Worm (Caenorhabditis elegans) whole organism, L4 larva: Measurements from ENCODE around the gene nsun-5.

ENCODE experiments used
- F10B5.3 ChIP-seq: sonication (generic microtip); optimal IDR thresholded peaks from 2 replicates; lab custom pipeline; 2016; ENCODE audit warnings: mild to moderate bottlenecking, missing genetic modification characterization, missing compliant biosample characterization
- F37D6.2 ChIP-seq: sonication (generic microtip); optimal IDR thresholded peaks from 2 replicates; lab custom pipeline; 2016; ENCODE audit warnings: mild to moderate bottlenecking, missing genetic modification characterization, missing compliant biosample characterization
- F44E2.7 ChIP-seq: fragments of 200-800 bp; sonication (Bioruptor generic); IDR thresholded peaks from 2 replicates; pipeline ENCODE4 v2.1.2; 2022; ENCODE audit warnings: missing genetic modification characterization, missing compliant biosample characterization
- F49E8.2 ChIP-seq: sonication (generic microtip); optimal IDR thresholded peaks from 2 replicates; lab custom pipeline; 2016; ENCODE audit warnings: missing compliant biosample characterization, mild to moderate bottlenecking, missing genetic modification characterization, borderline replicate concordance
- T20F7.1 ChIP-seq: fragments of 200-800 bp; sonication (Bioruptor generic); optimal IDR thresholded peaks from 2 replicates; lab custom pipeline; 2018; ENCODE audit warnings: mild to moderate bottlenecking, missing genetic modification characterization, missing compliant biosample characterization
- Y105C5A.15 ChIP-seq: fragments of 200-800 bp; sonication (Bioruptor generic); IDR thresholded peaks from 2 replicates; pipeline ENCODE4 v1.3.6; 2022; ENCODE audit warnings: missing genetic modification characterization, missing compliant biosample characterization
- Y48G9A.11 ChIP-seq: fragments of 200-800 bp; sonication (Bioruptor generic); IDR thresholded peaks from 2 replicates; pipeline ENCODE4 v1.3.6; 2022; ENCODE audit warnings: missing genetic modification reagents, missing genetic modification characterization, missing compliant biosample characterization
- Y5F2A.4 ChIP-seq: fragments of 200-800 bp; sonication (Bioruptor generic); optimal IDR thresholded peaks from 2 replicates; lab custom pipeline; 2018; ENCODE audit warnings: mild to moderate bottlenecking, missing genetic modification characterization, missing compliant biosample characterization
- aha-1 ChIP-seq: fragments of 150-350 bp; peaks from one replicate; lab custom pipeline; 2014; ENCODE audit warnings: missing biosample characterization, missing genetic modification characterization
- aly-2 ChIP-seq: sonication (generic microtip); optimal IDR thresholded peaks from 2 replicates; lab custom pipeline; 2018; ENCODE audit warnings: missing biosample characterization, missing genetic modification characterization
- ama-1 ChIP-seq: fragments of 150-350 bp; optimal IDR thresholded peaks from 2 replicates; lab custom pipeline; 2014; ENCODE audit warnings: inconsistent platforms, mixed read lengths
- ceh-20 ChIP-seq: fragments of 200-800 bp; sonication (Bioruptor generic); IDR thresholded peaks from 2 replicates; pipeline ENCODE4 v1.3.6; 2022; ENCODE audit warnings: missing genetic modification reagents, missing genetic modification characterization, missing compliant biosample characterization
- ceh-28 ChIP-seq: fragments of 150-350 bp; optimal IDR thresholded peaks from 2 replicates; lab custom pipeline; 2014; ENCODE audit warnings: missing biosample characterization, missing genetic modification reagents, missing genetic modification characterization
- ceh-62 ChIP-seq: sonication (generic microtip); optimal IDR thresholded peaks from 2 replicates; lab custom pipeline; 2017; ENCODE audit warnings: missing biosample characterization, missing genetic modification characterization
- daf-12 ChIP-seq: fragments of 150-350 bp; optimal IDR thresholded peaks from 2 replicates; lab custom pipeline; 2014; ENCODE audit warnings: missing biosample characterization, missing genetic modification reagents, missing genetic modification characterization
- daf-19 ChIP-seq: fragments of 200-800 bp; sonication (Bioruptor generic); conservative IDR thresholded peaks from 2 replicates; pipeline ENCODE4 v1.3.6; 2022; ENCODE audit warnings: missing genetic modification characterization, missing compliant biosample characterization
- daf-8 ChIP-seq: fragments of 200-800 bp; sonication (Bioruptor generic); IDR thresholded peaks from 2 replicates; pipeline ENCODE4 v1.3.6; 2022; ENCODE audit warnings: missing genetic modification characterization, missing compliant biosample characterization
- dmd-8 ChIP-seq: fragments of 200-800 bp; sonication (Bioruptor generic); IDR thresholded peaks from 2 replicates; pipeline ENCODE4 v1.3.6; 2022; ENCODE audit warnings: missing genetic modification characterization, missing compliant biosample characterization
- dmd-9 ChIP-seq: fragments of 200-800 bp; sonication (Bioruptor generic); IDR thresholded peaks from 2 replicates; pipeline ENCODE4 v1.3.6; 2022; ENCODE audit warnings: missing genetic modification reagents, missing genetic modification characterization, missing compliant biosample characterization
- duxl-1 ChIP-seq: sonication (generic microtip); optimal IDR thresholded peaks from 2 replicates; lab custom pipeline; 2016; ENCODE audit warnings: mild to moderate bottlenecking, missing genetic modification characterization, moderate library complexity, missing compliant biosample characterization; ENCODE audit not compliant: poor library complexity
- fkh-10 ChIP-seq: fragments of 150-350 bp; optimal IDR thresholded peaks from 2 replicates; lab custom pipeline; 2014; ENCODE audit warnings: missing biosample characterization, missing genetic modification reagents, missing genetic modification characterization
- gei-8 ChIP-seq: fragments of 200-800 bp; sonication (Bioruptor generic); optimal IDR thresholded peaks from 2 replicates; lab custom pipeline; 2018; ENCODE audit warnings: mild to moderate bottlenecking, missing genetic modification characterization, missing compliant biosample characterization
- hlh-11 ChIP-seq: fragments of 200-800 bp; sonication (Bioruptor generic); optimal IDR thresholded peaks from 2 replicates; lab custom pipeline; 2018; ENCODE audit warnings: mild to moderate bottlenecking, missing genetic modification characterization, missing compliant biosample characterization
- hlh-30 ChIP-seq: sonication (generic microtip); optimal IDR thresholded peaks from 2 replicates; lab custom pipeline; 2017; ENCODE audit warnings: antibody characterized with exemption, mild to moderate bottlenecking, missing genetic modification characterization, missing compliant biosample characterization; ENCODE audit not compliant: insufficient read depth
- hmg-1.1 ChIP-seq: fragments of 200-800 bp; sonication (Bioruptor generic); IDR thresholded peaks from 2 replicates; pipeline ENCODE4 v1.3.6; 2022; ENCODE audit warnings: missing genetic modification reagents, missing genetic modification characterization, missing compliant biosample characterization
- jun-1 ChIP-seq: fragments of 150-350 bp; optimal IDR thresholded peaks from 2 replicates; lab custom pipeline; 2014; ENCODE audit warnings: missing biosample characterization, missing genetic modification reagents, missing genetic modification characterization
- lin-1 ChIP-seq: fragments of 200-800 bp; sonication (Bioruptor generic); IDR thresholded peaks from 2 replicates; pipeline ENCODE4 v1.3.6; 2022; ENCODE audit warnings: missing genetic modification reagents, missing genetic modification characterization, missing compliant biosample characterization
- lin-15B ChIP-seq: fragments of 150-350 bp; sonication (generic microtip); optimal IDR thresholded peaks from 3 replicates; lab custom pipeline; 2014; ENCODE audit warnings: missing biosample characterization, missing genetic modification characterization
- lin-29 ChIP-seq: fragments of 200-800 bp; sonication (Bioruptor generic); IDR thresholded peaks from 2 replicates; pipeline ENCODE4 v1.3.6; 2022; ENCODE audit warnings: missing genetic modification reagents, missing genetic modification characterization, missing compliant biosample characterization
- lin-39 ChIP-seq: fragments of 150-350 bp; optimal IDR thresholded peaks from 2 replicates; lab custom pipeline; 2014; ENCODE audit warnings: missing biosample characterization, missing genetic modification reagents, missing genetic modification characterization
- lsy-2 ChIP-seq, 2 experiments: fragments of 150-350 bp in 1 of 2; sonication (generic microtip) in 1 of 2; optimal IDR thresholded peaks; 2 replicates each; lab custom pipeline; 2014 to 2017; ENCODE audit warnings: missing biosample characterization in 2 of 2, missing genetic modification characterization in 2 of 2
- madf-9 ChIP-seq: fragments of 200-800 bp; sonication (Bioruptor generic); conservative IDR thresholded peaks from 2 replicates; pipeline ENCODE4 v1.3.6; 2022; ENCODE audit warnings: missing genetic modification reagents, missing genetic modification characterization, missing compliant biosample characterization
- mes-2 ChIP-seq: sonication (generic microtip); optimal IDR thresholded peaks from 2 replicates; lab custom pipeline; 2016; ENCODE audit warnings: missing genotype, mild to moderate bottlenecking, missing genetic modification characterization, missing compliant biosample characterization; ENCODE audit not compliant: poor library complexity, severe bottlenecking
- nhr-10 ChIP-seq: fragments of 150-350 bp; optimal IDR thresholded peaks from 2 replicates; lab custom pipeline; 2014; ENCODE audit warnings: missing biosample characterization, missing genetic modification characterization
- nhr-25 ChIP-seq: sonication (generic microtip); optimal IDR thresholded peaks from 2 replicates; lab custom pipeline; 2017; ENCODE audit warnings: missing genetic modification characterization, mild to moderate bottlenecking, missing compliant biosample characterization, antibody characterized with exemption, moderate library complexity, borderline replicate concordance; ENCODE audit not compliant: insufficient read depth
- pha-4 ChIP-seq, 2 experiments: fragments of 150-350 bp in 1 of 2; fragments of 200-800 bp in 1 of 2; sonication (Bioruptor generic) in 1 of 2; IDR thresholded peaks in 1 of 2; optimal IDR thresholded peaks in 1 of 2; 2 replicates each; pipeline versions ENCODE4 v1.3.6 to Lab custom; 2014 to 2022; ENCODE audit warnings: missing genetic modification characterization in 2 of 2, missing genetic modification reagents in 2 of 2, missing biosample characterization in 1 of 2, missing compliant biosample characterization in 1 of 2
- php-3 ChIP-seq: fragments of 200-800 bp; sonication (Bioruptor generic); IDR thresholded peaks from 2 replicates; pipeline ENCODE4 v1.3.6; 2022; ENCODE audit warnings: missing genetic modification reagents, missing genetic modification characterization, missing compliant biosample characterization
- rbr-2 ChIP-seq: sonication (generic microtip); optimal IDR thresholded peaks from 2 replicates; lab custom pipeline; 2016; ENCODE audit warnings: missing genotype, missing genetic modification characterization, missing compliant biosample characterization
- saeg-2 ChIP-seq: fragments of 200-800 bp; sonication (Bioruptor generic); IDR thresholded peaks from 2 replicates; pipeline ENCODE4 v1.3.6; 2022; ENCODE audit warnings: missing genetic modification reagents, missing genetic modification characterization, missing compliant biosample characterization
- skn-1 ChIP-seq: fragments of 150-350 bp; optimal IDR thresholded peaks from 2 replicates; lab custom pipeline; 2014; ENCODE audit warnings: missing biosample characterization, missing genetic modification characterization
- snpc-4 ChIP-seq: fragments of 150-350 bp; optimal IDR thresholded peaks from 2 replicates; lab custom pipeline; 2014; ENCODE audit warnings: missing biosample characterization, missing genetic modification characterization
- spr-3 ChIP-seq: fragments of 200-800 bp; sonication (Bioruptor generic); optimal IDR thresholded peaks from 2 replicates; lab custom pipeline; 2018; ENCODE audit warnings: mild to moderate bottlenecking, missing genetic modification characterization, missing compliant biosample characterization
- tag-97 ChIP-seq: fragments of 200-800 bp; sonication (Bioruptor generic); IDR thresholded peaks from 2 replicates; pipeline ENCODE4 v1.3.6; 2022; ENCODE audit warnings: missing genetic modification characterization, missing compliant biosample characterization
- unc-39 ChIP-seq: sonication (generic microtip); optimal IDR thresholded peaks from 2 replicates; lab custom pipeline; 2017; ENCODE audit warnings: missing biosample characterization, missing genetic modification characterization
- unc-62 ChIP-seq, 3 experiments: fragments of 150-350 bp in 1 of 3; sonication (generic microtip); optimal IDR thresholded peaks in 2 of 3; peaks in 1 of 3; 1 replicate in 1 of 3; 2 replicates in 2 of 3; lab custom pipeline; 2014 to 2017; ENCODE audit warnings: missing biosample characterization in 3 of 3, missing genetic modification characterization in 3 of 3, missing genetic modification reagents in 3 of 3, missing genotype in 1 of 3
- vab-7 ChIP-seq: fragments of 200-800 bp; sonication (Bioruptor generic); IDR thresholded peaks from 2 replicates; pipeline ENCODE4 v1.3.6; 2022; ENCODE audit warnings: missing genetic modification reagents, missing genetic modification characterization, missing compliant biosample characterization
- zfp-2 ChIP-seq: sonication (generic microtip); optimal IDR thresholded peaks from 2 replicates; lab custom pipeline; 2016; ENCODE audit warnings: mild to moderate bottlenecking, missing genetic modification characterization, missing compliant biosample characterization
- zfp-3 ChIP-seq: fragments of 200-800 bp; sonication (Bioruptor generic); conservative IDR thresholded peaks from 2 replicates; pipeline ENCODE4 v1.3.6; 2022; ENCODE audit warnings: missing genetic modification reagents, missing genetic modification characterization, missing compliant biosample characterization
- zip-11 ChIP-seq: fragments of 200-800 bp; sonication (Bioruptor generic); IDR thresholded peaks from 2 replicates; pipeline ENCODE4 v1.3.6; 2022; ENCODE audit warnings: missing genetic modification characterization, missing compliant biosample characterization

nsun-5 gene

ce11 chrII:15025599-15026164, 56.3 kb downstream of the nsun-5 start, which contains the start of gene cmtr-1 (continued):
- TF ChIP-seq Y48G9A.11 (GFP tag; lab: Robert Waterston, UW) (peak; percentile 100), skn-1 (tag; lab: Kevin White, UChicago) (no peak), lin-39 (tag; lab: Kevin White, UChicago) (no peak), ceh-28 (tag; lab: Kevin White, UChicago) (no peak), aha-1 (peak; percentile 99), madf-9 (peak; percentile 77), unc-62 (GFP tag; optimal IDR thresholded peaks at IDR 0.05 in 1 of 2; lab: Kevin White, UChicago) (peak; percentile 24 to 97), unc-62 (tag; optimal IDR thresholded peaks at IDR 0.05; lab: Kevin White, UChicago) (no peak), ama-1 (peak; percentile 96), hmg-1.1 (peak; percentile 99), snpc-4 (tag; lab: Kevin White, UChicago) (peak; percentile 100), dmd-9 (GFP tag; lab: Robert Waterston, UW) (peak; percentile 90), fkh-10 (GFP tag; lab: Kevin White, UChicago) (peak; percentile 83), F10B5.3 (tag; lab: Kevin White, UChicago) (peak; percentile 91), ceh-62 (no peak), daf-12 (tag; lab: Kevin White, UChicago) (no peak), mes-2 (tag; lab: Kevin White, UChicago) (peak; percentile 98), F49E8.2 (peak; percentile 97), nhr-25 (tag; lab: Kevin White, UChicago) (peak; percentile 72), unc-39 (no peak), ceh-20 (GFP tag; lab: Robert Waterston, UW) (peak; percentile 87), zip-11 (GFP tag; lab: Robert Waterston, UW) (no peak), lin-29 (GFP tag; lab: Robert Waterston, UW) (peak; percentile 85), duxl-1 (tag; lab: Kevin White, UChicago) (peak; percentile 95), Y105C5A.15 (GFP tag; lab: Robert Waterston, UW) (no peak), hlh-11 (tag; lab: Kevin White, UChicago) (peak; percentile 94), zfp-3 (GFP tag; lab: Robert Waterston, UW) (peak; percentile 92), pha-4 (GFP tag; IDR thresholded peaks at IDR 0.05; lab: Robert Waterston, UW) (peak; percentile 91), pha-4 (tag; optimal IDR thresholded peaks at IDR 0.05; lab: Kevin White, UChicago) (no peak), tag-97 (no peak), lin-15B (tag; lab: Kevin White, UChicago) (peak; percentile 85), hlh-30 (tag; lab: Kevin White, UChicago) (peak; percentile 87), gei-8 (GFP tag; lab: Kevin White, UChicago) (peak; percentile 79), daf-8 (GFP tag; lab: Robert Waterston, UW) (no peak), daf-19 (GFP tag; lab: Robert Waterston, UW) (peak; percentile 67; the same call in 1 of the 2 replicates), lin-1 (GFP tag; lab: Robert Waterston, UW) (peak; percentile 95), T20F7.1 (GFP tag; lab: Kevin White, UChicago) (peak; percentile 100), spr-3 (GFP tag; lab: Kevin White, UChicago) (peak; percentile 95), lsy-2 (tag; optimal IDR thresholded peaks at IDR 0.05; lab: Kevin White, UChicago) (peak; percentile 81 to 95), Y5F2A.4 (GFP tag; lab: Kevin White, UChicago) (peak; percentile 48), dmd-8 (GFP tag; lab: Robert Waterston, UW) (peak; percentile 66; the same call in 1 of the 2 replicates), aly-2 (tag; lab: Kevin White, UChicago) (no peak), F44E2.7 (GFP tag; lab: Robert Waterston, UW) (no peak), rbr-2 (tag; lab: Kevin White, UChicago) (peak; percentile 96), jun-1 (peak; percentile 75), saeg-2 (GFP tag; lab: Robert Waterston, UW) (peak; percentile 78), php-3 (peak; percentile 86), F37D6.2 (tag; lab: Kevin White, UChicago) (peak; percentile 85), vab-7 (GFP tag; lab: Robert Waterston, UW) (peak; percentile 85), nhr-10 (tag; lab: Kevin White, UChicago) (peak; percentile 20), zfp-2 (peak; percentile 81)
